Worm (Caenorhabditis elegans) whole organism, L1 larva: ENCODE results near the gene unc-1.
A peak's percentile ranks its signal among the peaks of the same experiment; 100 is the strongest.

Source experiments
- C04F5.9 ChIP-seq: sonication (generic microtip); optimal IDR thresholded peaks from 2 replicates; lab custom pipeline; 2016; ENCODE audit warnings: missing genetic modification characterization, missing compliant biosample characterization
- C34B4.2 ChIP-seq: sonication (generic microtip); optimal IDR thresholded peaks from 2 replicates; lab custom pipeline; 2017; ENCODE audit warnings: mild to moderate bottlenecking, missing genetic modification characterization, missing compliant biosample characterization
- F16B12.6 ChIP-seq: fragments of 150-350 bp; optimal IDR thresholded peaks from 2 replicates; lab custom pipeline; 2014; ENCODE audit warnings: missing biosample characterization, missing genetic modification characterization
- Y116A8C.19 ChIP-seq: sonication (generic microtip); optimal IDR thresholded peaks from 2 replicates; lab custom pipeline; 2016; ENCODE audit warnings: missing compliant biosample characterization, missing genetic modification characterization, borderline replicate concordance
- ama-1 ChIP-seq: fragments of 150-350 bp; optimal IDR thresholded peaks from 2 replicates; lab custom pipeline; 2014
- blmp-1 ChIP-seq: fragments of 150-350 bp; optimal IDR thresholded peaks from 2 replicates; lab custom pipeline; 2014; ENCODE audit warnings: missing biosample characterization, missing genetic modification characterization
- ceh-8 ChIP-seq: fragments of 200-800 bp; sonication (Bioruptor generic); optimal IDR thresholded peaks from 2 replicates; lab custom pipeline; 2018; ENCODE audit warnings: mild to moderate bottlenecking, missing genetic modification characterization, moderate library complexity, missing compliant biosample characterization
- ceh-82 ChIP-seq, 3 experiments: fragments of 150-350 bp in 1 of 3; sonication (generic microtip) in 2 of 3; optimal IDR thresholded peaks; 2 replicates each; lab custom pipeline; 2014 to 2017; ENCODE audit warnings: missing biosample characterization in 3 of 3, missing genetic modification characterization in 3 of 3
- ceh-88 ChIP-seq: fragments of 200-800 bp; sonication (Bioruptor generic); IDR thresholded peaks from 2 replicates; pipeline ENCODE4 v1.3.6; 2022; ENCODE audit warnings: missing genetic modification characterization, missing compliant biosample characterization
- ceh-90 ChIP-seq: sonication (generic microtip); optimal IDR thresholded peaks from 2 replicates; lab custom pipeline; 2016; ENCODE audit warnings: missing genetic modification characterization, missing compliant biosample characterization
- efl-1 ChIP-seq, 4 experiments: fragments of 150-350 bp; optimal IDR thresholded peaks in 3 of 4; peaks in 1 of 4; 1 replicate in 1 of 4; 2 replicates in 3 of 4; lab custom pipeline; 2014; ENCODE audit warnings: missing biosample characterization in 2 of 4, missing genetic modification characterization in 2 of 4, missing genetic modification reagents in 2 of 4
- efl-3 ChIP-seq: fragments of 200-800 bp; sonication (Bioruptor generic); optimal IDR thresholded peaks from 2 replicates; lab custom pipeline; 2018; ENCODE audit warnings: mild to moderate bottlenecking, missing genetic modification characterization, missing compliant biosample characterization
- egl-13 ChIP-seq: sonication (generic microtip); optimal IDR thresholded peaks from 2 replicates; lab custom pipeline; 2016; ENCODE audit warnings: missing genotype, missing genetic modification reagents, missing genetic modification characterization, missing compliant biosample characterization
- egl-27 ChIP-seq, 2 experiments: fragments of 150-350 bp in 1 of 2; sonication (generic microtip); optimal IDR thresholded peaks; 3 replicates each; lab custom pipeline; 2017 to 2018; ENCODE audit warnings: missing biosample characterization in 2 of 2, missing genetic modification characterization in 2 of 2, missing genetic modification reagents in 2 of 2
- elt-2 ChIP-seq: sonication (generic microtip); optimal IDR thresholded peaks from 2 replicates; lab custom pipeline; 2016; ENCODE audit warnings: missing genetic modification characterization, mild to moderate bottlenecking, inconsistent platforms, missing compliant biosample characterization, missing genetic modification reagents
- fkh-4 ChIP-seq: sonication (generic microtip); optimal IDR thresholded peaks from 2 replicates; lab custom pipeline; 2016; ENCODE audit warnings: missing compliant biosample characterization, missing genetic modification characterization, borderline replicate concordance
- grh-1 ChIP-seq: fragments of 200-800 bp; sonication (Bioruptor generic); IDR thresholded peaks from 2 replicates; pipeline ENCODE4 v1.3.6; 2022; ENCODE audit warnings: missing genetic modification reagents, missing genetic modification characterization, missing compliant biosample characterization
- hpl-2 ChIP-seq: fragments of 150-350 bp; optimal IDR thresholded peaks from 2 replicates; lab custom pipeline; 2014; ENCODE audit warnings: missing biosample characterization, missing genetic modification reagents, missing genetic modification characterization
- lin-15B ChIP-seq: fragments of 150-350 bp; sonication (generic microtip); optimal IDR thresholded peaks from 3 replicates; lab custom pipeline; 2014; ENCODE audit warnings: missing biosample characterization, missing genetic modification characterization
- lin-35 ChIP-seq, 2 experiments: fragments of 150-350 bp; optimal IDR thresholded peaks; 2 replicates each; lab custom pipeline; 2014; ENCODE audit warnings: missing biosample characterization in 2 of 2, missing genetic modification characterization in 2 of 2, missing genetic modification reagents in 2 of 2
- lin-39 ChIP-seq: fragments of 150-350 bp; optimal IDR thresholded peaks from 2 replicates; lab custom pipeline; 2014; ENCODE audit warnings: missing biosample characterization, missing genetic modification reagents, missing genetic modification characterization
- lsy-2 ChIP-seq, 2 experiments: fragments of 150-350 bp; optimal IDR thresholded peaks; 2 replicates each; lab custom pipeline; 2014; ENCODE audit warnings: missing biosample characterization in 2 of 2, missing genetic modification characterization in 2 of 2
- mab-9 ChIP-seq: fragments of 200-800 bp; sonication (Bioruptor generic); IDR thresholded peaks from 2 replicates; pipeline ENCODE4 v1.3.6; 2022; ENCODE audit warnings: missing genetic modification reagents, missing genetic modification characterization, missing compliant biosample characterization
- mdl-1 ChIP-seq, 2 experiments: fragments of 150-350 bp; optimal IDR thresholded peaks; 2 replicates each; lab custom pipeline; 2014 to 2017; ENCODE audit warnings: missing biosample characterization in 2 of 2, missing genetic modification characterization in 2 of 2, inconsistent platforms in 1 of 2
- mep-1 ChIP-seq: fragments of 150-350 bp; optimal IDR thresholded peaks from 2 replicates; lab custom pipeline; 2014; ENCODE audit warnings: missing biosample characterization, missing genetic modification characterization
- nhr-12 ChIP-seq: sonication (generic microtip); optimal IDR thresholded peaks from 2 replicates; lab custom pipeline; 2017; ENCODE audit warnings: missing biosample characterization, missing genetic modification characterization
- nhr-20 ChIP-seq: sonication (generic microtip); optimal IDR thresholded peaks from 2 replicates; lab custom pipeline; 2016; ENCODE audit warnings: mild to moderate bottlenecking, missing genetic modification characterization, missing compliant biosample characterization
- nhr-237 ChIP-seq: fragments of 150-350 bp; optimal IDR thresholded peaks from 2 replicates; lab custom pipeline; 2014; ENCODE audit warnings: missing biosample characterization, missing genetic modification characterization
- nhr-28 ChIP-seq: fragments of 150-350 bp; optimal IDR thresholded peaks from 2 replicates; lab custom pipeline; 2014; ENCODE audit warnings: missing biosample characterization, missing genetic modification characterization
- nhr-47 ChIP-seq: sonication (generic microtip); optimal IDR thresholded peaks from 2 replicates; lab custom pipeline; 2016; ENCODE audit warnings: mild to moderate bottlenecking, missing genetic modification characterization, moderate library complexity, missing compliant biosample characterization
- nhr-71 ChIP-seq: sonication (generic microtip); optimal IDR thresholded peaks from 2 replicates; lab custom pipeline; 2016; ENCODE audit warnings: mild to moderate bottlenecking, missing genetic modification characterization, moderate library complexity, missing compliant biosample characterization
- nhr-76 ChIP-seq: sonication (generic microtip); optimal IDR thresholded peaks from 2 replicates; lab custom pipeline; 2017; ENCODE audit warnings: missing biosample characterization, missing genetic modification characterization
- nhr-84 ChIP-seq: sonication (generic microtip); optimal IDR thresholded peaks from 2 replicates; lab custom pipeline; 2017; ENCODE audit warnings: missing biosample characterization, missing genetic modification characterization
- nhr-85 ChIP-seq: sonication (generic microtip); peaks from one replicate; lab custom pipeline; 2016; ENCODE audit warnings: missing genetic modification characterization, inconsistent platforms, missing compliant biosample characterization
- nhr-90 ChIP-seq: sonication (generic microtip); optimal IDR thresholded peaks from 2 replicates; lab custom pipeline; 2016; ENCODE audit warnings: mild to moderate bottlenecking, missing genetic modification characterization, missing compliant biosample characterization; ENCODE audit not compliant: poor library complexity
- pqm-1 ChIP-seq: sonication (generic microtip); optimal IDR thresholded peaks from 3 replicates; lab custom pipeline; 2017; ENCODE audit warnings: missing biosample characterization, missing genetic modification characterization
- rnt-1 ChIP-seq: sonication (generic microtip); optimal IDR thresholded peaks from 2 replicates; lab custom pipeline; 2016; ENCODE audit warnings: mild to moderate bottlenecking, missing genetic modification characterization, moderate library complexity, missing compliant biosample characterization
- skn-1 ChIP-seq: fragments of 150-350 bp; optimal IDR thresholded peaks from 2 replicates; lab custom pipeline; 2014; ENCODE audit warnings: missing biosample characterization, missing genetic modification characterization
- snpc-4 ChIP-seq: fragments of 150-350 bp; optimal IDR thresholded peaks from 2 replicates; lab custom pipeline; 2014; ENCODE audit warnings: missing biosample characterization, missing genetic modification characterization
- snu-23 ChIP-seq: sonication (generic microtip); optimal IDR thresholded peaks from 2 replicates; lab custom pipeline; 2016; ENCODE audit warnings: missing genetic modification characterization, missing compliant biosample characterization
- swsn-7 ChIP-seq: sonication (generic microtip); optimal IDR thresholded peaks from 2 replicates; lab custom pipeline; 2016; ENCODE audit warnings: missing genetic modification characterization, missing compliant biosample characterization
- tlp-1 ChIP-seq: fragments of 150-350 bp; optimal IDR thresholded peaks from 2 replicates; lab custom pipeline; 2014; ENCODE audit warnings: missing biosample characterization, missing genetic modification characterization
- unc-30 ChIP-seq: sonication (generic microtip); optimal IDR thresholded peaks from 2 replicates; lab custom pipeline; 2017; ENCODE audit warnings: missing biosample characterization, missing genetic modification characterization
- unc-86 ChIP-seq: sonication (generic microtip); optimal IDR thresholded peaks from 2 replicates; lab custom pipeline; 2016; ENCODE audit warnings: missing genetic modification characterization, missing compliant biosample characterization
- unc-98 ChIP-seq: fragments of 200-800 bp; sonication (Bioruptor generic); IDR thresholded peaks from 2 replicates; pipeline ENCODE4 v1.3.6; 2022; ENCODE audit warnings: missing genetic modification characterization, missing compliant biosample characterization
- vab-15 ChIP-seq: sonication (generic microtip); optimal IDR thresholded peaks from 2 replicates; lab custom pipeline; 2017; ENCODE audit warnings: missing genotype, mild to moderate bottlenecking, missing genetic modification characterization, missing compliant biosample characterization
- xbp-1 ChIP-seq: sonication (generic microtip); optimal IDR thresholded peaks from 2 replicates; lab custom pipeline; 2016; ENCODE audit warnings: missing genetic modification characterization, missing compliant biosample characterization
- ztf-4 ChIP-seq: fragments of 150-350 bp; optimal IDR thresholded peaks from 2 replicates; lab custom pipeline; 2014; ENCODE audit warnings: missing biosample characterization, missing genetic modification characterization

Gene unc-1

DNA sequence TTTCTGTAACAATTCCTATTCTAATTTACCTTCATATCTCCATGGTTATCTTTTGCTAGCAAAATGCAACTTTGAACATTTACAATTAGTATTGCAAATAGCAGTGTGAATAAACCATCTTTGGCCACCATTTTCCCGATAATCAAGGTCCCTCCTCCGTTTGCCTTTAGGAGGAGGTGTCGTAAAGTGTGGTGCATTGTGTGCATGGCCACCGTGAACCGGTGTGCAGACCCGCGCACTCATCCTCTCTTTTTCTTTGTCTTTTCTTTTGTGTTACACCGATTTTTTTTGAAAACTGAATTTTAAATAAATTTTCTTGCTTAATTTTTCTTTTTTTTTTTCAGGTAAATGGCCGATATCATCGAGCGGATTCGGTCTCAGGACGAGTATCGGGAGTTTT lies 34.6 kb upstream of the unc-1 start, which contains the start of the genes pigx-1 and rme-6:
Gene pigx-1 (minus strand): TSS at position 206 of the 400 bp plus-strand sequence.
Gene rme-6 (plus strand): TSS at position 345 of the 400 bp plus-strand sequence.
- no peak for TF ChIP-seq hpl-2
- peak in 1 of 3 experiments; percentile 28 for TF ChIP-seq ceh-82 (tag; optimal IDR thresholded peaks at IDR 0.05; lab: Kevin White, UChicago)
- peak in 1 of 2 experiments; percentile 31 for TF ChIP-seq mdl-1 (tag; optimal IDR thresholded peaks at IDR 0.05; lab: Kevin White, UChicago)
- TF ChIP-seq snpc-4 (tag; lab: Kevin White, UChicago) = no peak
- peak; percentile 18 for TF ChIP-seq blmp-1 (tag; lab: Kevin White, UChicago)
- TF ChIP-seq skn-1 (tag; lab: Kevin White, UChicago) = peak; percentile 40
- peak; percentile 83 for TF ChIP-seq F16B12.6 (tag; lab: Kevin White, UChicago)
- TF ChIP-seq nhr-237 = no peak
- TF ChIP-seq mep-1 = peak; percentile 51
- TF ChIP-seq unc-98 (GFP tag; lab: Robert Waterston, UW) = no peak
- TF ChIP-seq swsn-7 (tag; lab: Kevin White, UChicago) = peak; percentile 18
- no peak for TF ChIP-seq nhr-20 (tag; lab: Kevin White, UChicago)
- no peak for TF ChIP-seq mab-9 (GFP tag; lab: Robert Waterston, UW)
- no peak for TF ChIP-seq egl-27 (tag; optimal IDR thresholded peaks at IDR 0.05; lab: Kevin White, UChicago)
- TF ChIP-seq snu-23 (GFP tag; lab: Kevin White, UChicago) = peak; percentile 55
- TF ChIP-seq ceh-88 (GFP tag; lab: Robert Waterston, UW) = no peak
- peak; percentile 1 for TF ChIP-seq xbp-1 (tag; lab: Kevin White, UChicago)
- TF ChIP-seq egl-13 (tag; lab: Kevin White, UChicago) = no peak
- TF ChIP-seq elt-2 (tag; lab: Kevin White, UChicago) = no peak
- no peak for TF ChIP-seq nhr-90 (tag; lab: Kevin White, UChicago)
- TF ChIP-seq lin-35 (GFP tag; optimal IDR thresholded peaks at IDR 0.05; lab: Kevin White, UChicago) = peak in 1 of 2 experiments; percentile 6
- no peak for TF ChIP-seq C34B4.2 (tag; lab: Kevin White, UChicago)
- TF ChIP-seq efl-3 (GFP tag; lab: Kevin White, UChicago) = no peak
- TF ChIP-seq rnt-1 = peak; percentile 3
- peak; percentile 36 for TF ChIP-seq nhr-47 (tag; lab: Kevin White, UChicago)
- peak; percentile 13 to 14 for TF ChIP-seq efl-1 (optimal IDR thresholded peaks at IDR 0.05; lab: Kevin White, UChicago)
- peak in 1 of 2 experiments; percentile 45 for TF ChIP-seq efl-1 (GFP tag; optimal IDR thresholded peaks at IDR 0.05 in 1 of 2; lab: Kevin White, UChicago)
- TF ChIP-seq nhr-71 (tag; lab: Kevin White, UChicago) = peak; percentile 34
- TF ChIP-seq lsy-2 (tag; optimal IDR thresholded peaks at IDR 0.05; lab: Kevin White, UChicago) = peak in 1 of 2 experiments; percentile 39
- TF ChIP-seq grh-1 (GFP tag; lab: Robert Waterston, UW) = no peak

DNA sequence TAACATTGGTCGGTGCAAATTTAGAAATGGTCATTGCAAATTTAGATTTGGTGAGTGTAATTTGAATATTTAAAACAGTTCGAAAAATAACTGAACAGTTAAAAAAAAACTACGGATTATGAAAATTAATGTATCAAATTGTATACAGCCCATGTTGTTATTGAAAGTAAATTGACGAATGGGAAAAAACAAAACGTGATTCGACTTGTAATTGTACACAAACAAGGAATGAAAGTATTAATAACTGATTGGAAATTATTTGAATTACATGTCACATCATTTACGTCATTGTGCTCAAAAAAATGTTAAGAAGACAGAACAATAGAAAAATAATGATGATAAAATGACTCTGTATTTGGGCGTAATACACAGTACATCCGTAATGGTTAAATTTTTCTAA lies 32.1 kb upstream of the unc-1 start:
- TF ChIP-seq efl-1 (optimal IDR thresholded peaks at IDR 0.05; lab: Kevin White, UChicago) = no peak
- no peak for TF ChIP-seq efl-1 (GFP tag; optimal IDR thresholded peaks at IDR 0.05 in 1 of 2; lab: Kevin White, UChicago)
- peak; percentile 16 for TF ChIP-seq nhr-85 (tag; lab: Kevin White, UChicago)
- peak; percentile 16 for TF ChIP-seq lin-39 (tag; lab: Kevin White, UChicago)

ce11 chrX:1093154-1093553 lies 30.9 kb upstream of the unc-1 start:
- peak; percentile 81 for TF ChIP-seq unc-86
- TF ChIP-seq fkh-4 (tag; lab: Kevin White, UChicago) = no peak
- no peak for TF ChIP-seq unc-98 (GFP tag; lab: Robert Waterston, UW)
- no peak for TF ChIP-seq pqm-1
- peak; percentile 95 for TF ChIP-seq nhr-20 (tag; lab: Kevin White, UChicago)
- TF ChIP-seq ama-1 (lab: Kevin White, UChicago) = no peak
- no peak for TF ChIP-seq unc-30 (tag; lab: Kevin White, UChicago)
- peak; percentile 96 for TF ChIP-seq nhr-85 (tag; lab: Kevin White, UChicago)
- TF ChIP-seq mdl-1 (tag; optimal IDR thresholded peaks at IDR 0.05; lab: Kevin White, UChicago) = peak; percentile 80 to 98
- peak; percentile 69 for TF ChIP-seq ceh-8 (GFP tag; lab: Kevin White, UChicago)
- TF ChIP-seq nhr-90 (tag; lab: Kevin White, UChicago) = peak; percentile 80
- TF ChIP-seq ztf-4 = peak; percentile 92
- no peak for TF ChIP-seq Y116A8C.19
- TF ChIP-seq nhr-12 (tag; lab: Kevin White, UChicago) = no peak
- no peak for TF ChIP-seq nhr-76
- TF ChIP-seq nhr-84 = no peak
- TF ChIP-seq lin-15B = no peak
- TF ChIP-seq vab-15 (tag; lab: Kevin White, UChicago) = peak; percentile 56
- peak; percentile 63 for TF ChIP-seq C04F5.9 (tag; lab: Kevin White, UChicago)
- TF ChIP-seq tlp-1 = no peak
- no peak for TF ChIP-seq ceh-90 (tag; lab: Kevin White, UChicago)
- TF ChIP-seq elt-2 (tag; lab: Kevin White, UChicago) = peak; percentile 62
- TF ChIP-seq nhr-28 (tag; lab: Kevin White, UChicago) = peak; percentile 41
- TF ChIP-seq nhr-71 (tag; lab: Kevin White, UChicago) = peak; percentile 98
- TF ChIP-seq xbp-1 (tag; lab: Kevin White, UChicago) = peak; percentile 80
